Worm (Caenorhabditis elegans) whole organism, early embryonic: Measurements from ENCODE around the gene C09B9.7.
"Not testable (repeated sequence)": the region's sequence is repeated elsewhere in the genome, so short reads cannot be mapped to it uniquely, and the experiment has no call there.

ENCODE experiments used
- B0310.2 ChIP-seq: sonication (generic microtip); optimal IDR thresholded peaks from 2 replicates; lab custom pipeline; 2016; ENCODE audit warnings: mild to moderate bottlenecking, missing genetic modification characterization, missing compliant biosample characterization
- F13C5.2 ChIP-seq: sonication (generic microtip); optimal IDR thresholded peaks from 2 replicates; lab custom pipeline; 2017; ENCODE audit warnings: mild to moderate bottlenecking, missing genetic modification characterization, inconsistent platforms, missing compliant biosample characterization
- aly-1 ChIP-seq: sonication (generic microtip); optimal IDR thresholded peaks from 2 replicates; lab custom pipeline; 2016; ENCODE audit warnings: missing genetic modification characterization, missing compliant biosample characterization
- ama-1 ChIP-seq: fragments of 150-350 bp; optimal IDR thresholded peaks from 2 replicates; lab custom pipeline; 2014
- ceh-13 ChIP-seq: fragments of 200-800 bp; sonication (Bioruptor generic); optimal IDR thresholded peaks from 2 replicates; lab custom pipeline; 2018; ENCODE audit warnings: mild to moderate bottlenecking, missing genetic modification characterization, missing compliant biosample characterization
- ceh-36 ChIP-seq: sonication (generic microtip); optimal IDR thresholded peaks from 2 replicates; lab custom pipeline; 2016; ENCODE audit warnings: missing genetic modification characterization, inconsistent platforms, missing compliant biosample characterization
- ets-7 ChIP-seq: sonication (generic microtip); optimal IDR thresholded peaks from 2 replicates; lab custom pipeline; 2016; ENCODE audit warnings: missing genotype, missing genetic modification characterization, missing compliant biosample characterization
- flt-1 ChIP-seq: fragments of 200-800 bp; sonication (Bioruptor generic); IDR thresholded peaks from 2 replicates; pipeline ENCODE4 v1.3.6; 2022; ENCODE audit warnings: missing genetic modification characterization, missing compliant biosample characterization
- hmbx-1 ChIP-seq: sonication (generic microtip); optimal IDR thresholded peaks from 2 replicates; lab custom pipeline; 2016; ENCODE audit warnings: mild to moderate bottlenecking, missing genetic modification characterization, missing compliant biosample characterization
- hmg-4 ChIP-seq: fragments of 200-800 bp; sonication (Bioruptor generic); optimal IDR thresholded peaks from 2 replicates; lab custom pipeline; 2018; ENCODE audit warnings: mild to moderate bottlenecking, missing genetic modification characterization, missing compliant biosample characterization
- hnd-1 ChIP-seq: sonication (generic microtip); optimal IDR thresholded peaks from 2 replicates; lab custom pipeline; 2016; ENCODE audit warnings: missing genetic modification characterization, missing compliant biosample characterization
- pes-1 ChIP-seq: fragments of 200-800 bp; sonication (Bioruptor generic); IDR thresholded peaks from 2 replicates; pipeline ENCODE4 v1.3.6; 2022; ENCODE audit warnings: missing genetic modification reagents, missing genetic modification characterization, missing compliant biosample characterization
- scrt-1 ChIP-seq: fragments of 200-800 bp; sonication (Bioruptor generic); IDR thresholded peaks from 2 replicates; pipeline ENCODE4 v1.3.6; 2022; ENCODE audit warnings: missing genetic modification characterization, missing compliant biosample characterization
- sea-1 ChIP-seq: fragments of 200-800 bp; sonication (Bioruptor generic); conservative IDR thresholded peaks from 2 replicates; pipeline ENCODE4 v1.3.6; 2022; ENCODE audit warnings: missing genetic modification characterization, missing compliant biosample characterization
- tbx-11 ChIP-seq: fragments of 200-800 bp; sonication (Bioruptor generic); IDR thresholded peaks from 2 replicates; pipeline ENCODE4 v1.3.6; 2022; ENCODE audit warnings: missing genetic modification characterization, missing compliant biosample characterization
- tbx-37 ChIP-seq: fragments of 200-800 bp; sonication (Bioruptor generic); conservative IDR thresholded peaks from 2 replicates; pipeline ENCODE4 v1.3.6; 2022; ENCODE audit warnings: missing genetic modification reagents, missing genetic modification characterization, missing compliant biosample characterization
- tra-4 ChIP-seq: sonication (generic microtip); optimal IDR thresholded peaks from 2 replicates; lab custom pipeline; 2017; ENCODE audit warnings: missing genetic modification characterization, missing compliant biosample characterization

The C09B9.7 gene

DNA sequence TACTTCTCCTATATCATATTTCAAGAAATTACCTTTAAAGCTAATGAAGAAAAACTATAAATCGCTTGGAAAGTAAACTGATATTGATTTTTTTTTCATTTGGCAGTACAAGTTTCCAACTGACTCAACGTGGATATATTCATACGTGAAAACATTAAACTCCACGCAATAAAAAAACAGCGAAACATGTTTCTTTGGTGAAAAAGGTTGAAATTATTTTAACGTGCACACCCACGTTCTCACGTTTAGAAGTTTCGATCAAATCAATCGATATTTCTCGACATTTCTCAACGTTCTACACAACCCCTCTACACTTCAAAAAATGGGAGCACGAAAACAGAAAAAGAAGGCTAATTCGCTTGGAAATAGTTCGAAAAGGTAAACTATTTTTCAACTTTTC is 31.9 kb downstream of the C09B9.7 start, which contains the start of the genes best-6 and C09B9.2:
Gene best-6 (minus strand): TSS at position 101 of the 400 bp plus-strand sequence.
Gene C09B9.2 (plus strand): TSS at position 314 of the 400 bp plus-strand sequence.
- TF ChIP-seq B0310.2 (tag; lab: Kevin White, UChicago) (no peak), F13C5.2 (no peak), tbx-37 (GFP tag; lab: Robert Waterston, UW) (no peak), ceh-36 (tag; lab: Kevin White, UChicago) (no peak), tbx-11 (GFP tag; lab: Robert Waterston, UW) (no peak), ets-7 (no peak), ama-1 (lab: Kevin White, UChicago) (no peak), aly-1 (tag; lab: Kevin White, UChicago) (no peak), scrt-1 (no peak), tra-4 (no peak), sea-1 (GFP tag; lab: Robert Waterston, UW) (no peak), flt-1 (no peak), hmg-4 (GFP tag; lab: Kevin White, UChicago) (no peak), ceh-13 (GFP tag; lab: Kevin White, UChicago) (no peak), pes-1 (GFP tag; lab: Robert Waterston, UW) (no peak), hmbx-1 (tag; lab: Kevin White, UChicago) (no peak), hnd-1 (tag; lab: Kevin White, UChicago) (no peak)

DNA sequence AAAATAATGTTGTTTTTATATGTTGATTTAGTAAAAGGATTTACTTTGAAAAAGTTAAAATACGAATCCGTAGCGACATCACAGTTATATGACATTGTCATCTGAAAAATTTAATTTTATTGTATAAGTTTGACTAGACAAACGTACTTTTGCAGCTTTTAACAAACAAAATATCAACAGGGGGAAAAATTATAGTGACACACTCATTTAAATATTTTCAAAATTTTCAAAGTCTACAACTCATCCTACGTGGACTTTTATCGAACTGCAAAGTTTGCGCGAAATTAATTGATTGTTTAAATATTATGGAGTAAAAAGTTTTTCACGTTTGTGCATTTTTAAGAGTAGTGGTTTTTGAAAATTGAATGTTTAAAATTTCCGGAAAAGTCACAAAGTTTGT is 35.2 kb downstream of the C09B9.7 start, which contains the start of gene C09B9.85:
Gene C09B9.85 (minus strand): TSS at position 101 of the 400 bp plus-strand sequence.
- no peak for TF ChIP-seq tbx-37 (GFP tag; lab: Robert Waterston, UW)
- no peak for TF ChIP-seq hmbx-1 (tag; lab: Kevin White, UChicago)
- TF ChIP-seq tra-4: no peak
- TF ChIP-seq B0310.2 (tag; lab: Kevin White, UChicago): no peak
- TF ChIP-seq hnd-1 (tag; lab: Kevin White, UChicago): no peak

DNA sequence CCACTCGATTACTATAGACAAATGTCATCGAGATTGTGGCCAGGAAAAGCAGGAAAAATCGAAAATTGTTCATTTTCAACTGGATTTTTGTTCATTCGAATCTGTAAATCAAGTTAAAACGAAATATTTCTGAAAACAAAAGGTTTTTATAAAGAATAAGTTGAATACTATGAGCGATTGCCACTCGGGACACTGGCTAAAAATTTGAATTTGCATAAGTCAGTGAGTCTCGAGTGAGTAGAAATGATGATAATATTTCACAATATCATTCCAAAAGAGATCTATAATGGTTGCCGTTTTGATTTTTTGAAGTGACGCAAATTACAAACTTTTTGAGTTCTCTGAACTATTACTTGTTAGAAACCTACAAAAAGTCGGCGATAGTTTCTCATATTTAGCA is 40.4 kb downstream of the C09B9.7 start, which contains the start of gene T28H11.8:
Gene T28H11.8 (minus strand): TSS at position 101 of the 400 bp plus-strand sequence.
- TF ChIP-seq sea-1 (GFP tag; lab: Robert Waterston, UW) (no peak), aly-1 (tag; lab: Kevin White, UChicago) (no peak), tbx-11 (GFP tag; lab: Robert Waterston, UW) (no peak), ets-7 (no peak), hmbx-1 (tag; lab: Kevin White, UChicago) (no peak), ceh-13 (GFP tag; lab: Kevin White, UChicago) (no peak)

DNA sequence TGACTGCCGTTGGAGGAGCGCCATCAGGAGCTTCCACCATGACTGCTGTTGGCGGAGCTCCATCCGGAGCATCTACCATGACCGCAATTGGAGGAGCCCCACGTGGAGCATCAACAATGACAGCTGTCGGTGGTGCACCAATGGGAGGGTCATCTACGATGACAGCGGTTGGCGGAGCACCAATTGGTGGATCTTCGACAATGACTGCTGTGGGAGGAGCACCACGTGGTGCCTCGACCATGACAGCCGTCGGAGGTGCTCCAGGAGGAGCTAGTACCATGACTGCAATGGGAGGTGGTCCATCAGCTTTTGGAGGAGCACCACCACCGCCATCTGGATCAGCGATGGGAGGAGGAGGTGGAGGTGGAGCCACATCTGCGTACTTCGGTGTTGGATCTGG is 43.8 kb downstream of the C09B9.7 start, which contains the start of gene T28H11.7:
Gene T28H11.7 (minus strand): TSS at position 101 of the 400 bp plus-strand sequence.
- not testable (repeated sequence) for TF ChIP-seq hmg-4 (GFP tag; lab: Kevin White, UChicago); ceh-36 (tag; lab: Kevin White, UChicago); ceh-13 (GFP tag; lab: Kevin White, UChicago)

DNA sequence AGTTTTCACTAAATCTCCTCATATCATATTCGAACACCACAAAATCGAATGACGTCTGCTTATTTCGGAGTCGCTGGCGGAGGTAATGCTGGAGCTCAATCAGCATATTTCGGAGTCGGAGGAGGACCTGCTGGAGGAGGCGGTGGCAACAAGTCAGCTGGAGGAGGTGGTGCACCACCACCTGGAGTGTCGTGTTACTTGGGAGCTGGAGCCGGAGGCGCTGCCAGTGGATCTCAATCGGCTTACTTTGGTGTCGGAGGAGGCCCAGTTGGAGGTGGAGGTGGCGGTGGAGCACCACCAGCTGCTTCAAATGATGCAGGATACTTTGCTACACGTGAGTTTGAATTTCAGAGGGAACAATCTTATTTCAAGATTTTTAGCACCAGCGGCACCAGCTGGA is 44.4 kb downstream of the C09B9.7 start, which contains the start of gene ssq-4:
Gene ssq-4 (plus strand): TSS at position 19 of the 400 bp plus-strand sequence.
- TF ChIP-seq tra-4; scrt-1; ceh-36 (tag; lab: Kevin White, UChicago): not testable (repeated sequence)

DNA sequence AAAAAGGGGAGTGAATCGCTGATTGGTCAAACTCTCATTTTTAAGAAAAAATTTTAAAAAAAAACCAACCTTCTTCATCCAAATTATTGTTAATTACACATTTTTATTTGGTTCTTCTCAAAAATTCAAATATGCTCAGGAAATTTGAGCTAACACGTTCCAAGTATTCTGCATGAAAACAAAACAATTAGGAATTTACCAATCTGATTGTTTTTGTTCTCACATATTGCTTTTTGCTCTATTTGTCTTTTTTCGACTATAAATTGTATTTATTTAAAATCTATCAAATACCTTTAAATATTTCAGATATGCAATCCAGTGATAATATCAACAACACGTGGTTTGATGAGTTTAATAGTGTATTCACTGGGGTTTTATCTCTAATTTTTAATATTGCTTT is 48.6 kb downstream of the C09B9.7 start, which contains the start of gene srm-1:
Gene srm-1 (plus strand): TSS at position 301 of the 400 bp plus-strand sequence.
- no peak for TF ChIP-seq tbx-37 (GFP tag; lab: Robert Waterston, UW)

DNA sequence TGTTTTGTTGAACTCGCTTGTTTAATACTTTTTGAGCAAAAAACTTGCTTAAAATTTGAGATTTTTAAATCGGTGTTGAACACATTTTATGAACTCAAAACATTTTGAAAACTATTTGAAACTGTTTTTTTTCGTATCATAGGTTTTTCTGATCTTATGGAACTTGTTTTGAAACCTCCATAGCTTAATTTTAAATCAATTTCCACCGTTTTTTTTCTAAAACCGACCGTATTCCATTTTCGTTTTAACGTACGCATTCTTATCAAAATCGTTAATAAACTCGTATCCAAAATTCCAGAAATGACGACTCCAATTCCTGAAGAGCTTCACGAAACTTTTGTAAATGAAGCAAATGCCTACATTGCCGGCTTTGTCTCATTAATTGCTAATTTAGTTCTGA is 52.5 kb downstream of the C09B9.7 start, which contains the start of gene srm-2:
Gene srm-2 (plus strand): TSS at position 301 of the 400 bp plus-strand sequence.
- TF ChIP-seq ama-1 (lab: Kevin White, UChicago): no peak
- TF ChIP-seq tbx-37 (GFP tag; lab: Robert Waterston, UW): no peak
- TF ChIP-seq ets-7: no peak
- no peak for TF ChIP-seq ceh-36 (tag; lab: Kevin White, UChicago)
- TF ChIP-seq scrt-1: no peak
- no peak for TF ChIP-seq F13C5.2
- no peak for TF ChIP-seq hmbx-1 (tag; lab: Kevin White, UChicago)
- TF ChIP-seq B0310.2 (tag; lab: Kevin White, UChicago): no peak
- no peak for TF ChIP-seq hnd-1 (tag; lab: Kevin White, UChicago)
- TF ChIP-seq sea-1 (GFP tag; lab: Robert Waterston, UW): no peak
- TF ChIP-seq tbx-11 (GFP tag; lab: Robert Waterston, UW): no peak
- no peak for TF ChIP-seq pes-1 (GFP tag; lab: Robert Waterston, UW)
- no peak for TF ChIP-seq tra-4
- TF ChIP-seq aly-1 (tag; lab: Kevin White, UChicago): no peak
- TF ChIP-seq flt-1: no peak
- TF ChIP-seq ceh-13 (GFP tag; lab: Kevin White, UChicago): no peak
- no peak for TF ChIP-seq hmg-4 (GFP tag; lab: Kevin White, UChicago)
